Worm (Caenorhabditis elegans) whole organism, L1 larva: ENCODE results near the gene ZC449.2.

ENCODE experiments used
- blmp-1 ChIP-seq: fragments of 150-350 bp; optimal IDR thresholded peaks from 2 replicates; lab custom pipeline; 2014; ENCODE audit warnings: missing biosample characterization, missing genetic modification characterization
- ceh-90 ChIP-seq: sonication (generic microtip); optimal IDR thresholded peaks from 2 replicates; lab custom pipeline; 2016; ENCODE audit warnings: missing genetic modification characterization, missing compliant biosample characterization
- ces-1 ChIP-seq: fragments of 150-350 bp; optimal IDR thresholded peaks from 2 replicates; lab custom pipeline; 2014; ENCODE audit warnings: missing biosample characterization, missing genetic modification reagents, missing genetic modification characterization
- elt-3 ChIP-seq, 6 experiments: fragments of 150-350 bp in 1 of 6; sonication (generic microtip); optimal IDR thresholded peaks; 2 replicates each; lab custom pipeline; 2017 to 2018; ENCODE audit warnings: missing biosample characterization in 6 of 6, missing genetic modification characterization in 6 of 6, inconsistent platforms in 1 of 6
- lir-3 ChIP-seq: sonication (generic microtip); optimal IDR thresholded peaks from 2 replicates; lab custom pipeline; 2016; ENCODE audit warnings: mild to moderate bottlenecking, missing genetic modification characterization, moderate library complexity, missing compliant biosample characterization; ENCODE audit not compliant: poor library complexity
- nhr-237 ChIP-seq: fragments of 150-350 bp; optimal IDR thresholded peaks from 2 replicates; lab custom pipeline; 2014; ENCODE audit warnings: missing biosample characterization, missing genetic modification characterization
- nhr-76 ChIP-seq: sonication (generic microtip); optimal IDR thresholded peaks from 2 replicates; lab custom pipeline; 2017; ENCODE audit warnings: missing biosample characterization, missing genetic modification characterization
- unc-130 ChIP-seq: fragments of 150-350 bp; optimal IDR thresholded peaks from 2 replicates; lab custom pipeline; 2017; ENCODE audit warnings: missing biosample characterization, missing genetic modification characterization, inconsistent platforms

DNA sequence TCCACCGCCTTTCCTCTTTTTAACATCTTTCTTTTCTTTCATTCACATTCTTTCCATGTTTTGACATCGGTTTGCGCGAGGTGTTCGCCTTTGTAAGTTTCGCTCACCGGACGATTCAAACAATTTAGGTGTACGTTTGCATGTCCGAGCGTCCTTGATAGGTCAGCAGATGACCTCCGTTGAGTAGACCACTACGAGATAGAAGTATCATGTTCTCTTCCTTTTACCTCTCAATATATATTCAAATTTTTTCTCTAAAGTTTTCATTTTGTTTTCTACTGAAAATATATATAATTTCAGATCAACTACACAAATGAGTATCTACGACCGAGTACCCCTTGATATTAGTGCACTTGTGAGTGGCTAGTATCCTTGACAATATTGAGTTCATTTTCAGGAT is 39.7 kb downstream of the ZC449.2 start, which contains the start of gene C24H10.3:
- TF ChIP-seq ceh-90 (tag; lab: Kevin White, UChicago) (no peak), nhr-237 (no peak), elt-3 (tag; optimal IDR thresholded peaks at IDR 0.05; lab: Kevin White, UChicago) (no peak), blmp-1 (peak; percentile 41), nhr-76 (no peak), ces-1 (no peak), lir-3 (tag; lab: Kevin White, UChicago) (no peak), unc-130 (tag; lab: Kevin White, UChicago) (no peak)
